Fruit fly (Drosophila melanogaster) whole organism, prepupa: ENCODE data around the gene CG7484.

Source experiments
- Blimp-1 ChIP-seq: fragments of 200-800 bp; sonication (Bioruptor generic); optimal IDR thresholded peaks from 3 replicates; lab custom pipeline; 2017; ENCODE audit warnings: missing biosample characterization, missing genetic modification characterization, mild to moderate bottlenecking, moderate library complexity, missing genetic modification reagents
- CG10631 ChIP-seq: fragments of 200-800 bp; sonication (Bioruptor generic); optimal IDR thresholded peaks from 2 replicates; lab custom pipeline; 2016; ENCODE audit warnings: missing biosample characterization, missing genetic modification characterization
- CG11294 ChIP-seq: fragments of 200-800 bp; sonication (Bioruptor generic); IDR thresholded peaks from 2 replicates; pipeline ENCODE4 v1.3.6; 2022; ENCODE audit warnings: missing biosample characterization, missing genetic modification characterization
- CG11762 ChIP-seq: fragments of 200-800 bp; sonication (Bioruptor generic); optimal IDR thresholded peaks from 3 replicates; lab custom pipeline; 2016; ENCODE audit warnings: missing biosample characterization, missing genetic modification characterization; ENCODE audit not compliant: insufficient read depth
- CG11902 ChIP-seq: fragments of 200-800 bp; sonication (Bioruptor generic); optimal IDR thresholded peaks from 3 replicates; lab custom pipeline; 2016; ENCODE audit warnings: missing biosample characterization, missing genetic modification characterization
- CG15336 ChIP-seq: fragments of 200-800 bp; sonication (Bioruptor generic); IDR thresholded peaks from 2 replicates; pipeline ENCODE4 v1.3.6; 2022; ENCODE audit warnings: missing biosample characterization, missing genetic modification characterization
- CG16779 ChIP-seq: fragments of 200-800 bp; sonication (Bioruptor generic); optimal IDR thresholded peaks from 3 replicates; lab custom pipeline; 2017; ENCODE audit warnings: missing biosample characterization, mild to moderate bottlenecking, missing genetic modification characterization
- CG3032 ChIP-seq: fragments of 200-800 bp; optimal IDR thresholded peaks from 2 replicates; lab custom pipeline; 2019; ENCODE audit warnings: missing biosample characterization, mild to moderate bottlenecking, missing genetic modification characterization, moderate library complexity
- CG32006 ChIP-seq: fragments of 200-800 bp; sonication (Bioruptor generic); optimal IDR thresholded peaks from 3 replicates; lab custom pipeline; 2017; ENCODE audit warnings: missing biosample characterization, mild to moderate bottlenecking, missing genetic modification characterization
- CG34406 ChIP-seq: fragments of 200-800 bp; sonication (Bioruptor generic); optimal IDR thresholded peaks from 3 replicates; lab custom pipeline; 2016; ENCODE audit warnings: missing biosample characterization, missing genetic modification characterization
- CG3919 ChIP-seq: fragments of 200-800 bp; sonication (Bioruptor generic); optimal IDR thresholded peaks from 3 replicates; lab custom pipeline; 2016; ENCODE audit warnings: missing biosample characterization, missing genetic modification characterization
- CG4318 ChIP-seq: fragments of 200-800 bp; sonication (Bioruptor generic); optimal IDR thresholded peaks from 3 replicates; lab custom pipeline; 2017; ENCODE audit warnings: missing biosample characterization, mild to moderate bottlenecking, missing genetic modification characterization
- CG6276 ChIP-seq: fragments of 200-800 bp; sonication (Bioruptor generic); optimal IDR thresholded peaks from 2 replicates; lab custom pipeline; 2017; ENCODE audit warnings: missing biosample characterization, mild to moderate bottlenecking, missing genetic modification characterization
- CG6792 ChIP-seq: fragments of 200-800 bp; sonication (Bioruptor generic); optimal IDR thresholded peaks from 3 replicates; lab custom pipeline; 2016; ENCODE audit warnings: missing biosample characterization, missing genetic modification characterization
- CG6854 ChIP-seq: fragments of 200-800 bp; sonication (Bioruptor generic); optimal IDR thresholded peaks from 2 replicates; lab custom pipeline; 2017; ENCODE audit warnings: missing biosample characterization, mild to moderate bottlenecking, missing genetic modification characterization
- CG7368 ChIP-seq: fragments of 200-800 bp; sonication (Bioruptor generic); optimal IDR thresholded peaks from 3 replicates; lab custom pipeline; 2016; ENCODE audit warnings: missing biosample characterization, missing genetic modification characterization
- CG8119 ChIP-seq: fragments of 200-800 bp; sonication (Bioruptor generic); IDR thresholded peaks from 3 replicates; pipeline ENCODE4 v1.3.6; 2022; ENCODE audit warnings: missing biosample characterization, missing genetic modification characterization
- CG8319 ChIP-seq: fragments of 200-800 bp; sonication (Bioruptor generic); optimal IDR thresholded peaks from 3 replicates; lab custom pipeline; 2016; ENCODE audit warnings: missing biosample characterization, missing genetic modification characterization
- CG8632 ChIP-seq: fragments of 200-800 bp; sonication (Bioruptor generic); optimal IDR thresholded peaks from 3 replicates; lab custom pipeline; 2016; ENCODE audit warnings: missing biosample characterization, missing genetic modification characterization
- Eip75B ChIP-seq: fragments of 200-800 bp; sonication (Bioruptor generic); optimal IDR thresholded peaks from 3 replicates; lab custom pipeline; 2016; ENCODE audit warnings: missing biosample characterization, missing genetic modification characterization
- Eip78C ChIP-seq: fragments of 200-800 bp; sonication (Bioruptor generic); peaks from one replicate; lab custom pipeline; 2016; ENCODE audit warnings: missing biosample characterization, missing genetic modification characterization
- Hr38 ChIP-seq: sonication (Bioruptor generic); optimal IDR thresholded peaks from 2 replicates; lab custom pipeline; 2016; ENCODE audit warnings: missing biosample characterization, missing genetic modification characterization
- Hr39 ChIP-seq: fragments of 200-800 bp; sonication (Bioruptor generic); optimal IDR thresholded peaks from 2 replicates; lab custom pipeline; 2016; ENCODE audit warnings: missing biosample characterization, missing genetic modification characterization
- Lpt ChIP-seq: fragments of 200-800 bp; sonication (Bioruptor generic); optimal IDR thresholded peaks from 3 replicates; lab custom pipeline; 2016; ENCODE audit warnings: missing biosample characterization, missing genetic modification characterization
- OdsH ChIP-seq: fragments of 200-800 bp; sonication (Bioruptor generic); optimal IDR thresholded peaks from 3 replicates; lab custom pipeline; 2016; ENCODE audit warnings: missing biosample characterization, missing genetic modification characterization
- Smox ChIP-seq: fragments of 200-800 bp; sonication (Bioruptor generic); optimal IDR thresholded peaks from 3 replicates; lab custom pipeline; 2016; ENCODE audit warnings: missing biosample characterization, missing genetic modification characterization
- Sox102F ChIP-seq: fragments of 200-800 bp; sonication (Bioruptor generic); optimal IDR thresholded peaks from 2 replicates; lab custom pipeline; 2016; ENCODE audit warnings: missing biosample characterization, mild to moderate bottlenecking, missing genetic modification characterization
- Sox14 ChIP-seq: fragments of 200-800 bp; sonication (Bioruptor generic); optimal IDR thresholded peaks from 3 replicates; lab custom pipeline; 2016; ENCODE audit warnings: missing biosample characterization, missing genetic modification characterization
- Sox15 ChIP-seq: fragments of 200-800 bp; sonication (Bioruptor generic); optimal IDR thresholded peaks from 3 replicates; lab custom pipeline; 2016; ENCODE audit warnings: missing biosample characterization, missing genetic modification characterization
- achi ChIP-seq: fragments of 200-800 bp; sonication (Bioruptor generic); optimal IDR thresholded peaks from 3 replicates; lab custom pipeline; 2016; ENCODE audit warnings: missing biosample characterization, missing genetic modification characterization
- cyc ChIP-seq: fragments of 200-800 bp; sonication (Bioruptor generic); optimal IDR thresholded peaks from 3 replicates; lab custom pipeline; 2016; ENCODE audit warnings: missing biosample characterization, missing genetic modification characterization
- dsx ChIP-seq: fragments of 200-800 bp; optimal IDR thresholded peaks from 3 replicates; lab custom pipeline; 2019; ENCODE audit warnings: missing biosample characterization, mild to moderate bottlenecking, missing genetic modification characterization, moderate library complexity; ENCODE audit not compliant: poor library complexity, severe bottlenecking
- eg ChIP-seq: fragments of 200-800 bp; sonication (Bioruptor generic); IDR thresholded peaks from 3 replicates; pipeline ENCODE4 v1.3.6; 2022; ENCODE audit warnings: missing biosample characterization, missing genetic modification characterization
- esn ChIP-seq: fragments of 200-800 bp; sonication (Bioruptor generic); optimal IDR thresholded peaks from 2 replicates; lab custom pipeline; 2016; ENCODE audit warnings: missing biosample characterization, mild to moderate bottlenecking, missing genetic modification characterization, moderate library complexity
- fd85E ChIP-seq: fragments of 200-800 bp; sonication (Bioruptor generic); optimal IDR thresholded peaks from 3 replicates; lab custom pipeline; 2016; ENCODE audit warnings: missing biosample characterization, missing genetic modification characterization
- fkh ChIP-seq: fragments of 200-800 bp; sonication (Bioruptor generic); optimal IDR thresholded peaks from 3 replicates; lab custom pipeline; 2017; ENCODE audit warnings: missing biosample characterization, mild to moderate bottlenecking, missing genetic modification characterization, moderate library complexity
- lz ChIP-seq: fragments of 200-800 bp; sonication (Bioruptor generic); optimal IDR thresholded peaks from 3 replicates; lab custom pipeline; 2016; ENCODE audit warnings: missing biosample characterization, missing genetic modification characterization
- net ChIP-seq: fragments of 200-800 bp; sonication (Bioruptor generic); optimal IDR thresholded peaks from 3 replicates; lab custom pipeline; 2016; ENCODE audit warnings: missing biosample characterization, missing genetic modification characterization
- pdm3 ChIP-seq: fragments of 200-800 bp; sonication (Bioruptor generic); optimal IDR thresholded peaks from 3 replicates; lab custom pipeline; 2016; ENCODE audit warnings: missing biosample characterization, missing genetic modification characterization
- salr ChIP-seq, 2 experiments: fragments of 200-800 bp; sonication (Bioruptor generic); optimal IDR thresholded peaks; 3 replicates each; lab custom pipeline; 2016 to 2018; ENCODE audit warnings: missing biosample characterization in 2 of 2, missing genetic modification characterization in 2 of 2, mild to moderate bottlenecking in 1 of 2
- spab ChIP-seq: fragments of 200-800 bp; sonication (Bioruptor generic); optimal IDR thresholded peaks from 2 replicates; lab custom pipeline; 2017; ENCODE audit warnings: missing biosample characterization, mild to moderate bottlenecking, missing genetic modification characterization, missing genetic modification reagents
- ss ChIP-seq, 2 experiments: fragments of 200-800 bp; sonication (Bioruptor generic); optimal IDR thresholded peaks; 2 replicates in 1 of 2; 3 replicates in 1 of 2; lab custom pipeline; 2017 to 2018; ENCODE audit warnings: mild to moderate bottlenecking in 2 of 2, missing biosample characterization in 2 of 2, missing genetic modification characterization in 2 of 2, moderate library complexity in 1 of 2
- svp ChIP-seq: fragments of 200-800 bp; sonication (Bioruptor generic); peaks from one replicate; lab custom pipeline; 2016; ENCODE audit warnings: missing biosample characterization, missing genetic modification characterization
- topi ChIP-seq: fragments of 200-800 bp; sonication (Bioruptor generic); optimal IDR thresholded peaks from 3 replicates; lab custom pipeline; 2016; ENCODE audit warnings: missing biosample characterization, missing genetic modification characterization
- vri ChIP-seq: fragments of 200-800 bp; sonication (Bioruptor generic); optimal IDR thresholded peaks from 3 replicates; lab custom pipeline; 2016; ENCODE audit warnings: missing biosample characterization, mild to moderate bottlenecking, missing genetic modification characterization

CG7484 gene

DNA sequence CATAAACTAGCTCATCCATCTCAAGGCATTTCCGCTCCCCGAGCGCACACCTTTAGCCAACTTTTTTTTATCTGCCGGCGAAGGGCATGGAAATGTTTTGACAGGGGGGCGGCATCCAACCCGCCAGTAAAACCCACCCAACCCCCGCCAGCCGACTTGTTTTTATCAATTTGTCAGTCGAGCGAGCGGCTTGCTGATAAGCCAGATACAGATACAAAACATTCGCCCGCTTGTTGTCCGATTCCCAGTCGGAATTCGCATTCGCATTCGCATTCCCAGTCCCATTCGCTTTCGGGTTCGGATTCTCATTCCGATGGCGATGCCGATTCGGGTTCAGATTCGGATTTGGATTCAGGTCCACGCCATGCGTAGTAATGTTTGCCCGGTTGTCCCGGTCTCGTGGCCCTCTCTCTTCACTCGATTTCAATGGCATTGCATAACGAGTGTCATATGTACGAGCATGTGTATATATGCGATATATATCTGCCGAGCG, 10.7 kb downstream of the CG7484 start (continued):
- TF ChIP-seq CG6792 (no peak), CG4318 (GFP tag; lab: Kevin White, UChicago) (no peak), CG3032 (no peak), CG8319 (GFP tag; lab: Kevin White, UChicago) (no peak), CG3919 (no peak), CG10631 (GFP tag; lab: Kevin White, UChicago) (no peak), Sox102F (GFP tag; lab: Kevin White, UChicago) (peak; percentile 28), CG7368 (no peak), cyc (GFP tag; lab: Kevin White, UChicago) (no peak), ss (GFP tag; optimal IDR thresholded peaks at IDR 0.05; lab: Kevin White, UChicago) (peak in 1 of 2 experiments; percentile 28), achi (GFP tag; lab: Kevin White, UChicago) (no peak), Blimp-1 (GFP tag; lab: Kevin White, UChicago) (peak; percentile 60), net (GFP tag; lab: Kevin White, UChicago) (peak; percentile 3), Sox14 (GFP tag; lab: Kevin White, UChicago) (peak; percentile 18), Lpt (GFP tag; lab: Kevin White, UChicago) (peak; percentile 6), fkh (peak; percentile 62), Hr38 (GFP tag; lab: Kevin White, UChicago) (no peak), CG11294 (GFP tag; lab: Robert Waterston, UW) (no peak), OdsH (GFP tag; lab: Kevin White, UChicago) (no peak), fd85E (GFP tag; lab: Kevin White, UChicago) (no peak), Sox15 (no peak), spab (GFP tag; lab: Kevin White, UChicago) (no peak), lz (GFP tag; lab: Kevin White, UChicago) (no peak), CG11762 (GFP tag; lab: Kevin White, UChicago) (no peak), CG6276 (no peak), Smox (GFP tag; lab: Kevin White, UChicago) (no peak), Eip75B (GFP tag; lab: Kevin White, UChicago) (peak; percentile 25), CG15336 (GFP tag; lab: Robert Waterston, UW) (no peak), CG34406 (GFP tag; lab: Kevin White, UChicago) (no peak), CG16779 (tag; lab: Kevin White, UChicago) (no peak), dsx (GFP tag; lab: Kevin White, UChicago) (no peak), eg (GFP tag; lab: Robert Waterston, UW) (no peak), pdm3 (no peak), CG8119 (GFP tag; lab: Robert Waterston, UW) (no peak), salr (GFP tag; optimal IDR thresholded peaks at IDR 0.05; lab: Kevin White, UChicago) (no peak), esn (peak; percentile 8), CG6854 (peak; percentile 79), CG11902 (GFP tag; lab: Kevin White, UChicago) (no peak), CG8632 (GFP tag; lab: Kevin White, UChicago) (no peak), CG32006 (GFP tag; lab: Kevin White, UChicago) (no peak), Hr39 (no peak)

DNA sequence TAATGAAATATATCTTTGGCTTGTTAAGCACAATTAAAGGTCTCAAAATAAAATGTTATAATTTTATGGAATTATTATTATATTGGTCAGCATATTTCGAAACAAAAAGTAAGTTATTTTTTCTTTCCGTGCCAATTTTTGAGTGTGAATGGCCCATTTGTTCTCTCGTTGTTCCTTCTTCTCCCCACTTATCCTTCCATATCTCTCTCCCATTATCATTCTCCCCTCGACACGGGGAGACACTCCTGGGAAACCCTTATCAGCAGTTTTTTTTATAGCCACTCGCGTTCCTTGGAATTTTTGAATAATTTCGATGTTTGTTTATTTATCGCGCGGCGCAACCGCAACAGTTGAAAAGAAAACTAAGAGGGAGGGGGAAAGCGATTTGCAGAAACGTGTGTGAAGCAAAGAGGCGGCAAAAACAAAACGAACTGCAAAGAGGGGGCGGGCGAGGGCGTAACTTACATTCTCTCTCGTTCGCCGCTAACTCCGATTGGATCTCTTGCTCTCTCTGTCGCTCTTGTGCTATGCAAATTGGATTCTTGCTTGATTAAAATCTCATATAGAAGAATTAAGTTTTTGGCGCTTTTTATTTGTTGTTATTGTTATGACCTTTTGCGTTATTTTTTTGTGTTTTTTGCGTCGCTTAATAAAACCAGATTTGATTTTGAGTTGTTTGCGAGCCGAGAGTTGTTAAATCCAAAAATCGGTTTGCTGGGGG, 13.4 kb downstream of the CG7484 start:
- TF ChIP-seq Eip78C (GFP tag; lab: Kevin White, UChicago) (peak; percentile 77), fkh (peak; percentile 16), Sox102F (GFP tag; lab: Kevin White, UChicago) (peak; percentile 11), topi (GFP tag; lab: Kevin White, UChicago) (peak; percentile 8), svp (GFP tag; lab: Kevin White, UChicago) (peak; percentile 66), vri (GFP tag; lab: Kevin White, UChicago) (peak; percentile 7), CG3919 (no peak), Blimp-1 (GFP tag; lab: Kevin White, UChicago) (no peak)
